Fruit fly (Drosophila melanogaster) whole organism, pupa: ENCODE measurements around the gene PGRP-LC.

Experiments
- CG10348 ChIP-seq: fragments of 200-800 bp; sonication (Bioruptor generic); IDR thresholded peaks from 2 replicates; pipeline ENCODE4 v1.3.6; 2022; ENCODE audit warnings: missing biosample characterization, missing genetic modification characterization
- CG12605 ChIP-seq: fragments of 200-800 bp; sonication (Bioruptor generic); IDR thresholded peaks from 2 replicates; pipeline ENCODE4 v1.3.6; 2022; ENCODE audit warnings: missing biosample characterization, missing genetic modification characterization
- CG13204 ChIP-seq: fragments of 200-800 bp; sonication (Bioruptor generic); optimal IDR thresholded peaks from 2 replicates; lab custom pipeline; 2018; ENCODE audit warnings: missing biosample characterization, mild to moderate bottlenecking, missing genetic modification characterization, moderate library complexity
- CG14655 ChIP-seq: fragments of 200-800 bp; sonication (Bioruptor generic); optimal IDR thresholded peaks from 3 replicates; lab custom pipeline; 2017; ENCODE audit warnings: mild to moderate bottlenecking, missing biosample characterization, missing genetic modification reagents, missing genetic modification characterization
- CG15710 ChIP-seq: fragments of 200-800 bp; sonication (Bioruptor generic); optimal IDR thresholded peaks from 2 replicates; lab custom pipeline; 2018; ENCODE audit warnings: missing biosample characterization, mild to moderate bottlenecking, missing genetic modification characterization, moderate library complexity
- CG17806 ChIP-seq: fragments of 200-800 bp; sonication (Bioruptor generic); optimal IDR thresholded peaks from 2 replicates; lab custom pipeline; 2018; ENCODE audit warnings: missing biosample characterization, mild to moderate bottlenecking, missing genetic modification characterization, moderate library complexity
- CG32121 ChIP-seq: fragments of 200-800 bp; sonication (Bioruptor generic); IDR thresholded peaks from 2 replicates; pipeline ENCODE4 v1.3.6; 2022; ENCODE audit warnings: missing biosample characterization, missing genetic modification characterization
- CG34367 ChIP-seq: fragments of 200-800 bp; sonication (Bioruptor generic); optimal IDR thresholded peaks from 2 replicates; lab custom pipeline; 2018; ENCODE audit warnings: missing biosample characterization, mild to moderate bottlenecking, missing genetic modification characterization
- CG4496 ChIP-seq: fragments of 200-800 bp; sonication (Bioruptor generic); IDR thresholded peaks from 3 replicates; pipeline ENCODE4 v1.3.6; 2022; ENCODE audit warnings: missing biosample characterization, missing genetic modification characterization
- CG8301 ChIP-seq: fragments of 200-800 bp; sonication (Bioruptor generic); optimal IDR thresholded peaks from 2 replicates; lab custom pipeline; 2018; ENCODE audit warnings: missing biosample characterization, mild to moderate bottlenecking, missing genetic modification characterization
- CG9948 ChIP-seq: fragments of 200-800 bp; sonication (Bioruptor generic); optimal IDR thresholded peaks from 2 replicates; lab custom pipeline; 2018; ENCODE audit warnings: missing biosample characterization, mild to moderate bottlenecking, missing genetic modification characterization, moderate library complexity
- D1 ChIP-seq: fragments of 200-800 bp; sonication (Bioruptor generic); optimal IDR thresholded peaks from 2 replicates; lab custom pipeline; 2018; ENCODE audit warnings: missing biosample characterization, mild to moderate bottlenecking, missing genetic modification characterization, moderate library complexity
- EcR ChIP-seq: fragments of 200-800 bp; sonication (Bioruptor generic); optimal IDR thresholded peaks from 3 replicates; lab custom pipeline; 2019; ENCODE audit warnings: missing biosample characterization, missing genetic modification characterization, mild to moderate bottlenecking, moderate library complexity, missing genetic modification reagents
- Ets98B ChIP-seq: fragments of 200-800 bp; sonication (Bioruptor generic); IDR thresholded peaks from 2 replicates; pipeline ENCODE4 v1.3.6; 2022; ENCODE audit warnings: missing biosample characterization, missing genetic modification characterization
- Pif1A ChIP-seq: fragments of 200-800 bp; sonication (Bioruptor generic); optimal IDR thresholded peaks from 3 replicates; lab custom pipeline; 2016; ENCODE audit warnings: missing biosample characterization, missing genetic modification characterization
- Pif1B ChIP-seq: fragments of 200-800 bp; sonication (Bioruptor generic); optimal IDR thresholded peaks from 3 replicates; lab custom pipeline; 2016; ENCODE audit warnings: missing biosample characterization, missing genetic modification characterization
- Snoo ChIP-seq: fragments of 200-800 bp; sonication (Bioruptor generic); optimal IDR thresholded peaks from 3 replicates; lab custom pipeline; 2017; ENCODE audit warnings: missing biosample characterization, mild to moderate bottlenecking, missing genetic modification characterization, inconsistent platforms
- fd96Ca ChIP-seq: fragments of 200-800 bp; sonication (Bioruptor generic); IDR thresholded peaks from 3 replicates; pipeline ENCODE4 v1.3.6; 2022; ENCODE audit warnings: missing biosample characterization, missing genetic modification characterization
- gl ChIP-seq: fragments of 200-800 bp; sonication (Bioruptor generic); optimal IDR thresholded peaks from 2 replicates; lab custom pipeline; 2018; ENCODE audit warnings: missing biosample characterization, mild to moderate bottlenecking, missing genetic modification characterization
- rn ChIP-seq: fragments of 200-800 bp; sonication (Bioruptor generic); IDR thresholded peaks from 2 replicates; pipeline ENCODE4 v1.3.6; 2022; ENCODE audit warnings: missing biosample characterization, missing genetic modification characterization

Gene PGRP-LC

DNA sequence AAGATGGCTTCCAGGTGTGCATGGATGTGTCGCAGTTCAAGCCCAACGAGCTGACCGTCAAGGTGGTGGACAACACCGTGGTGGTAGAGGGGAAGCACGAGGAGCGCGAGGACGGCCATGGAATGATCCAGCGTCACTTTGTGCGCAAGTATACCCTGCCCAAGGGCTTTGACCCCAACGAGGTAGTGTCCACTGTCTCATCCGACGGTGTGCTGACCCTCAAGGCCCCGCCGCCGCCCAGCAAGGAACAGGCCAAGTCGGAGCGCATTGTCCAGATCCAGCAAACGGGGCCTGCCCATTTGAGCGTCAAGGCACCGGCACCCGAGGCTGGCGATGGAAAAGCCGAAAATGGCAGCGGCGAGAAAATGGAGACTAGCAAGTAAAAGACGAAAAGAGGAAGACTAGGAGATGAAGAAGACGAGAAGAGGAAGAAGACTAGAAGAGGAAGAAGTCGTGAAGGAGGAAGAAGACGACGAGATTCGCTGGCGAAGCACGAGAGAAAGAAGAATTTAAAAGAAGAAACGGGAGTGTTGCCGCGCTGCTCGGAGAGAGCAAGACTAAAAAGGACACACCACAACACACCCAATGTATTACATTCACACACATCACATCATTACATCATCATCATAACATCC, 46.0 kb downstream of the PGRP-LC start:
- TF ChIP-seq CG32121 (GFP tag; lab: Robert Waterston, UW): no peak
- no peak for TF ChIP-seq CG17806 (tag; lab: Kevin White, UChicago)
- TF ChIP-seq fd96Ca: no peak
- peak; percentile 76 for TF ChIP-seq EcR (GFP tag; lab: Kevin White, UChicago)
- TF ChIP-seq CG15710 (tag; lab: Kevin White, UChicago): no peak

DNA sequence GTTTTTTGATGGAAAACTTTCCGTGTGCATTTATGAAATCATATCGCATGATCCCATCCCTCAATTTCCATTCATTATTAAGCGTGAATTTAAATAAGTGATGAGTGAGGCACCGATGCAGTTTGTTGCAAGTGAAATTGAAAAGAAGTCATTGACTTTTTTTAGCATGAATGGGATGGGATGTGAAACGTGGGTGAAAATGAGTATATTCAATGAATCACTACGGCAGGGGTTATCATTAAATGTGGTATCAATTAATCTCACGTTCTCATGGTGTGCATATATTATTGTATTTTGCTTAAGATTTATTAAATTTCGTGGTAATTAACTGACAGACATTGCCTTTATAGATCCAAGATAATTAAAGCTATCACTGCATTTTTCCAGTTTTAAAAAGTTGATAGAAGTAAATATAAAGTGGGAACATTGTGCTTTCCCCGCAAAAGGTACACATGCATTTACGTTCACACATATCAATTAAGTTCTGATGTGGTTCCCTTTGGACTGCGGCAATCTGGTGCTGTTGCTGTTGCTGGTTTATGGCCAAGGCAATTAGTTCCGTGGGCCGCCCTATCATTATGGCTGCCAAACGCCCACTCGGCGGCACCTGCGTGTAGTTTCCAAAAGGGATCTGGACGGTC, 52.9 kb downstream of the PGRP-LC start:
- no peak for TF ChIP-seq Pif1B (GFP tag; lab: Kevin White, UChicago)
- no peak for TF ChIP-seq CG4496 (GFP tag; lab: Robert Waterston, UW)
- TF ChIP-seq CG15710 (tag; lab: Kevin White, UChicago): no peak
- peak; percentile 33 for TF ChIP-seq EcR (GFP tag; lab: Kevin White, UChicago)
- TF ChIP-seq CG10348: no peak

DNA sequence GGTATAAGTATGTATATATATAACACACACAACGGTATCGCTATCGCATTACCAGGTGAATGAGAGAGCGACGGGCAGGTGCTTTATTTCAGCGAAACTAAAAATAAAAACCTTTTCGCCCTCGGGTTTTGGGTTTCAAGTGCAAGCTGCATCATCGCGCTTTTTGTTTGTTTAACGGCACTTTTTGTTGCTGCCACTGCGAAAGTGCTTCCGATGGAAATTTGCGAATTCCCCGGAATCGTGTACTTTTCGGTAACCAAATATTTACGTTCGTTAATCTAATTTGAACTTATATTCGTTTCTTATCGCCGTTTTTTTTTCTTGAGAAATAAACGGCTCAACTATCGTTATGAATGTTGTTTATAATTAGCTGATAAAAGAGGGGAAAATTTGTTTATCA, 57.4 kb downstream of the PGRP-LC start:
- TF ChIP-seq EcR (GFP tag; lab: Kevin White, UChicago) (no peak), CG34367 (tag; lab: Kevin White, UChicago) (no peak), CG32121 (GFP tag; lab: Robert Waterston, UW) (no peak), fd96Ca (no peak), CG17806 (tag; lab: Kevin White, UChicago) (no peak), CG13204 (GFP tag; lab: Kevin White, UChicago) (no peak), D1 (tag; lab: Kevin White, UChicago) (no peak), gl (tag; lab: Kevin White, UChicago) (no peak), CG15710 (tag; lab: Kevin White, UChicago) (no peak), rn (GFP tag; lab: Robert Waterston, UW) (no peak), CG14655 (GFP tag; lab: Kevin White, UChicago) (no peak), CG9948 (tag; lab: Kevin White, UChicago) (no peak), Pif1B (GFP tag; lab: Kevin White, UChicago) (no peak), CG4496 (GFP tag; lab: Robert Waterston, UW) (no peak)
- TF ChIP-seq, all 21 proteins: peak for 0

DNA sequence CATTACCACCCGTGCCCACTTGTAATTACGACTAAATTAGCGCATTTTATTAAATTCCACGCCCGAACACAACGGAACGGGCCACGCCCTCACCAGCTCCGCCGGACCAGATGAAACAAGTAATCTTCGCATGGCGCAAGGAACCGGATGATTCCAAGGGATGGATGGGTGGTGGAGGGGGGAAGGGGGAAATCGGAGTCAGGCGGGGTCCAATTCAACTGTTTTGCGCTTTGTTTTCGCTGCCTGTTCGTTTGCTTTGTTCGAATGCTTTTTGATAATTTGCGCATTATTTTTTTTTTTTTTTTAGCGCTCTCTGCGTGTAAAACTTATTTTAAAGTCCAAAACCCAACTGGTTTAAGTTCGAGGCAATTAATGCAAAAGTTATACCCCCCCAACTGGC, 58.1 kb downstream of the PGRP-LC start:
- TF ChIP-seq CG12605 (GFP tag; lab: Robert Waterston, UW) (peak; percentile 30; the same call in 1 of the 2 replicates), CG13204 (GFP tag; lab: Kevin White, UChicago) (no peak), EcR (GFP tag; lab: Kevin White, UChicago) (peak; percentile 33), Pif1A (no peak), CG32121 (GFP tag; lab: Robert Waterston, UW) (no peak), CG8301 (tag; lab: Kevin White, UChicago) (no peak), CG10348 (no peak), fd96Ca (no peak), CG9948 (tag; lab: Kevin White, UChicago) (no peak), Ets98B (no peak), Pif1B (GFP tag; lab: Kevin White, UChicago) (no peak)

DNA sequence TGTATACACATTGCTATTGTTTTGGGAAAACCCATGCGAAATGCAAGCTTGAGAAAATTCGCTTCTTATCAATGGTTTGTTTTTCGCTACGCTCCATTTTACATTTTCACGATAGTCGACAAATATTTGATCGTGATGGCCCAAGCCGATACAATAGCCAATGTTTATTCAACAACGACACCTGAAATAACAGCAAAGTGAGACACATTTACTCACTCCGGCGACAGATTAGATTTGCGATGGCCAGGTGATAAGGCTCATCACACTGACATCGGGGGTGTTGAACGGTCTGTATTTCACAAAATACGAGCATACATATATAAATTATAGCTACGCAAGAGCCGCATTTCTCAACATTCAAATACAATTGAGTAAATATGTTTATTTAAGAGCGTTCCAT, 58.5 kb downstream of the PGRP-LC start:
- no peak for TF ChIP-seq Snoo (tag; lab: Kevin White, UChicago)
- TF ChIP-seq CG17806 (tag; lab: Kevin White, UChicago): no peak
- TF ChIP-seq gl (tag; lab: Kevin White, UChicago): peak; percentile 49
- TF ChIP-seq CG32121 (GFP tag; lab: Robert Waterston, UW): peak; percentile 51; the same call in 1 of the 2 replicates
- TF ChIP-seq CG14655 (GFP tag; lab: Kevin White, UChicago): peak; percentile 22
- no peak for TF ChIP-seq Ets98B
- TF ChIP-seq rn (GFP tag; lab: Robert Waterston, UW): no peak
- TF ChIP-seq CG4496 (GFP tag; lab: Robert Waterston, UW): peak; percentile 54; the same call in 1 of the 3 replicates
- peak; percentile 29 for TF ChIP-seq Pif1A
- TF ChIP-seq CG8301 (tag; lab: Kevin White, UChicago): no peak
- peak; percentile 12 for TF ChIP-seq Pif1B (GFP tag; lab: Kevin White, UChicago)
